Worm (Caenorhabditis elegans) whole organism, L4 larva: ENCODE measurements around the gene amph-1.
A peak's percentile ranks its signal among the peaks of the same experiment; 100 is the strongest.

Experiments used
- D1046.2 ChIP-seq: fragments of 200-800 bp; sonication (Bioruptor generic); IDR thresholded peaks from 2 replicates; pipeline ENCODE4 v1.3.6; 2022; ENCODE audit warnings: missing genetic modification characterization, missing compliant biosample characterization
- F10B5.3 ChIP-seq: sonication (generic microtip); optimal IDR thresholded peaks from 2 replicates; lab custom pipeline; 2016; ENCODE audit warnings: mild to moderate bottlenecking, missing genetic modification characterization, missing compliant biosample characterization
- F26F4.8 ChIP-seq: fragments of 200-800 bp; sonication (Bioruptor generic); conservative IDR thresholded peaks from 2 replicates; pipeline ENCODE4 v1.3.6; 2022; ENCODE audit warnings: missing genetic modification characterization, missing compliant biosample characterization
- F49E8.2 ChIP-seq: sonication (generic microtip); optimal IDR thresholded peaks from 2 replicates; lab custom pipeline; 2016; ENCODE audit warnings: missing compliant biosample characterization, mild to moderate bottlenecking, missing genetic modification characterization, borderline replicate concordance
- T20F7.1 ChIP-seq: fragments of 200-800 bp; sonication (Bioruptor generic); optimal IDR thresholded peaks from 2 replicates; lab custom pipeline; 2018; ENCODE audit warnings: mild to moderate bottlenecking, missing genetic modification characterization, missing compliant biosample characterization
- Y48G9A.11 ChIP-seq: fragments of 200-800 bp; sonication (Bioruptor generic); IDR thresholded peaks from 2 replicates; pipeline ENCODE4 v1.3.6; 2022; ENCODE audit warnings: missing genetic modification reagents, missing genetic modification characterization, missing compliant biosample characterization
- ZK546.5 ChIP-seq, 2 experiments: sonication (generic microtip); optimal IDR thresholded peaks; 2 replicates each; lab custom pipeline; 2017; ENCODE audit warnings: missing biosample characterization in 2 of 2, missing genetic modification characterization in 2 of 2
- aha-1 ChIP-seq: fragments of 150-350 bp; peaks from one replicate; lab custom pipeline; 2014; ENCODE audit warnings: missing biosample characterization, missing genetic modification characterization
- ceh-20 ChIP-seq: fragments of 200-800 bp; sonication (Bioruptor generic); IDR thresholded peaks from 2 replicates; pipeline ENCODE4 v1.3.6; 2022; ENCODE audit warnings: missing genetic modification reagents, missing genetic modification characterization, missing compliant biosample characterization
- ces-1 ChIP-seq: fragments of 150-350 bp; sonication (generic microtip); optimal IDR thresholded peaks from 4 replicates; lab custom pipeline; 2014; ENCODE audit warnings: missing biosample characterization, missing genetic modification reagents, missing genetic modification characterization
- ctbp-1 ChIP-seq: fragments of 200-800 bp; sonication (Bioruptor generic); IDR thresholded peaks from 2 replicates; pipeline ENCODE4 v1.3.6; 2022; ENCODE audit warnings: missing genetic modification reagents, missing genetic modification characterization, missing compliant biosample characterization
- daf-16 ChIP-seq, 3 experiments: sonication (generic microtip); optimal IDR thresholded peaks; 2 replicates each; lab custom pipeline; 2016 to 2017; ENCODE audit warnings: missing genetic modification characterization in 3 of 3, missing genetic modification reagents in 3 of 3, mild to moderate bottlenecking in 2 of 3, missing compliant biosample characterization in 2 of 3, missing biosample characterization in 1 of 3, moderate library complexity in 1 of 3
- daf-8 ChIP-seq: fragments of 200-800 bp; sonication (Bioruptor generic); IDR thresholded peaks from 2 replicates; pipeline ENCODE4 v1.3.6; 2022; ENCODE audit warnings: missing genetic modification characterization, missing compliant biosample characterization
- dmd-9 ChIP-seq: fragments of 200-800 bp; sonication (Bioruptor generic); IDR thresholded peaks from 2 replicates; pipeline ENCODE4 v1.3.6; 2022; ENCODE audit warnings: missing genetic modification reagents, missing genetic modification characterization, missing compliant biosample characterization
- duxl-1 ChIP-seq: sonication (generic microtip); optimal IDR thresholded peaks from 2 replicates; lab custom pipeline; 2016; ENCODE audit warnings: mild to moderate bottlenecking, missing genetic modification characterization, moderate library complexity, missing compliant biosample characterization; ENCODE audit not compliant: poor library complexity
- dve-1 ChIP-seq: sonication (generic microtip); optimal IDR thresholded peaks from 2 replicates; lab custom pipeline; 2017; ENCODE audit warnings: antibody characterized with exemption, mild to moderate bottlenecking, missing genetic modification characterization, missing compliant biosample characterization; ENCODE audit not compliant: insufficient read depth
- fkh-10 ChIP-seq: fragments of 150-350 bp; optimal IDR thresholded peaks from 2 replicates; lab custom pipeline; 2014; ENCODE audit warnings: missing biosample characterization, missing genetic modification reagents, missing genetic modification characterization
- hif-1 ChIP-seq, 2 experiments: sonication (generic microtip); optimal IDR thresholded peaks; 2 replicates each; lab custom pipeline; 2016 to 2017; ENCODE audit warnings: missing compliant biosample characterization in 2 of 2, missing genetic modification characterization in 2 of 2, missing genetic modification reagents in 2 of 2, missing genotype in 2 of 2, mild to moderate bottlenecking in 1 of 2
- hlh-11 ChIP-seq: fragments of 200-800 bp; sonication (Bioruptor generic); optimal IDR thresholded peaks from 2 replicates; lab custom pipeline; 2018; ENCODE audit warnings: mild to moderate bottlenecking, missing genetic modification characterization, missing compliant biosample characterization
- hlh-30 ChIP-seq: sonication (generic microtip); optimal IDR thresholded peaks from 2 replicates; lab custom pipeline; 2017; ENCODE audit warnings: antibody characterized with exemption, mild to moderate bottlenecking, missing genetic modification characterization, missing compliant biosample characterization; ENCODE audit not compliant: insufficient read depth
- hmg-1.1 ChIP-seq: fragments of 200-800 bp; sonication (Bioruptor generic); IDR thresholded peaks from 2 replicates; pipeline ENCODE4 v1.3.6; 2022; ENCODE audit warnings: missing genetic modification reagents, missing genetic modification characterization, missing compliant biosample characterization
- jun-1 ChIP-seq: fragments of 150-350 bp; optimal IDR thresholded peaks from 2 replicates; lab custom pipeline; 2014; ENCODE audit warnings: missing biosample characterization, missing genetic modification reagents, missing genetic modification characterization
- lim-7 ChIP-seq: fragments of 200-800 bp; sonication (Bioruptor generic); IDR thresholded peaks from 2 replicates; pipeline ENCODE4 v1.3.6; 2022; ENCODE audit warnings: missing genetic modification characterization, missing compliant biosample characterization
- lin-39 ChIP-seq: fragments of 150-350 bp; optimal IDR thresholded peaks from 2 replicates; lab custom pipeline; 2014; ENCODE audit warnings: missing biosample characterization, missing genetic modification reagents, missing genetic modification characterization
- lsy-2 ChIP-seq, 2 experiments: fragments of 150-350 bp in 1 of 2; sonication (generic microtip) in 1 of 2; optimal IDR thresholded peaks; 2 replicates each; lab custom pipeline; 2014 to 2017; ENCODE audit warnings: missing biosample characterization in 2 of 2, missing genetic modification characterization in 2 of 2
- mdl-1 ChIP-seq, 2 experiments: fragments of 150-350 bp in 1 of 2; sonication (generic microtip) in 1 of 2; optimal IDR thresholded peaks; 2 replicates each; lab custom pipeline; 2014 to 2017; ENCODE audit warnings: missing biosample characterization in 2 of 2, missing genetic modification characterization in 2 of 2
- mep-1 ChIP-seq: fragments of 150-350 bp; sonication (generic microtip); optimal IDR thresholded peaks from 3 replicates; lab custom pipeline; 2014; ENCODE audit warnings: missing biosample characterization, missing genetic modification characterization
- mes-2 ChIP-seq: sonication (generic microtip); optimal IDR thresholded peaks from 2 replicates; lab custom pipeline; 2016; ENCODE audit warnings: missing genotype, mild to moderate bottlenecking, missing genetic modification characterization, missing compliant biosample characterization; ENCODE audit not compliant: poor library complexity, severe bottlenecking
- mxl-3 ChIP-seq: fragments of 200-800 bp; sonication (Bioruptor generic); optimal IDR thresholded peaks from 2 replicates; lab custom pipeline; 2018; ENCODE audit warnings: mild to moderate bottlenecking, missing genetic modification characterization, missing compliant biosample characterization
- nhr-10 ChIP-seq: fragments of 150-350 bp; optimal IDR thresholded peaks from 2 replicates; lab custom pipeline; 2014; ENCODE audit warnings: missing biosample characterization, missing genetic modification characterization
- nhr-102 ChIP-seq: sonication (generic microtip); optimal IDR thresholded peaks from 2 replicates; lab custom pipeline; 2016; ENCODE audit warnings: mild to moderate bottlenecking, missing genetic modification characterization, moderate library complexity, missing compliant biosample characterization
- nhr-11 ChIP-seq: fragments of 150-350 bp; optimal IDR thresholded peaks from 2 replicates; lab custom pipeline; 2014; ENCODE audit warnings: missing biosample characterization, missing genetic modification characterization
- nhr-111 ChIP-seq: fragments of 200-800 bp; sonication (Bioruptor generic); optimal IDR thresholded peaks from 2 replicates; lab custom pipeline; 2018; ENCODE audit warnings: mild to moderate bottlenecking, missing genetic modification characterization, missing compliant biosample characterization
- nhr-28 ChIP-seq: fragments of 150-350 bp; optimal IDR thresholded peaks from 2 replicates; lab custom pipeline; 2014; ENCODE audit warnings: missing biosample characterization, missing genetic modification characterization
- nhr-41 ChIP-seq: fragments of 200-800 bp; sonication (Bioruptor generic); IDR thresholded peaks from 2 replicates; pipeline ENCODE4 v1.3.6; 2022; ENCODE audit warnings: missing genetic modification reagents, missing genetic modification characterization, missing compliant biosample characterization
- nhr-6 ChIP-seq: fragments of 150-350 bp; optimal IDR thresholded peaks from 2 replicates; lab custom pipeline; 2014; ENCODE audit warnings: missing biosample characterization, missing genetic modification characterization
- php-3 ChIP-seq: fragments of 200-800 bp; sonication (Bioruptor generic); IDR thresholded peaks from 2 replicates; pipeline ENCODE4 v1.3.6; 2022; ENCODE audit warnings: missing genetic modification reagents, missing genetic modification characterization, missing compliant biosample characterization
- pqm-1 ChIP-seq: sonication (generic microtip); optimal IDR thresholded peaks from 2 replicates; lab custom pipeline; 2017; ENCODE audit warnings: missing biosample characterization, missing genetic modification characterization
- rbr-2 ChIP-seq: sonication (generic microtip); optimal IDR thresholded peaks from 2 replicates; lab custom pipeline; 2016; ENCODE audit warnings: missing genotype, missing genetic modification characterization, missing compliant biosample characterization
- spr-3 ChIP-seq: fragments of 200-800 bp; sonication (Bioruptor generic); optimal IDR thresholded peaks from 2 replicates; lab custom pipeline; 2018; ENCODE audit warnings: mild to moderate bottlenecking, missing genetic modification characterization, missing compliant biosample characterization
- tag-97 ChIP-seq: fragments of 200-800 bp; sonication (Bioruptor generic); IDR thresholded peaks from 2 replicates; pipeline ENCODE4 v1.3.6; 2022; ENCODE audit warnings: missing genetic modification characterization, missing compliant biosample characterization
- unc-62 ChIP-seq, 3 experiments: fragments of 150-350 bp in 1 of 3; sonication (generic microtip); optimal IDR thresholded peaks in 2 of 3; peaks in 1 of 3; 1 replicate in 1 of 3; 2 replicates in 2 of 3; lab custom pipeline; 2014 to 2017; ENCODE audit warnings: missing biosample characterization in 3 of 3, missing genetic modification characterization in 3 of 3, missing genetic modification reagents in 3 of 3, missing genotype in 1 of 3
- zfp-3 ChIP-seq: fragments of 200-800 bp; sonication (Bioruptor generic); conservative IDR thresholded peaks from 2 replicates; pipeline ENCODE4 v1.3.6; 2022; ENCODE audit warnings: missing genetic modification reagents, missing genetic modification characterization, missing compliant biosample characterization
- ztf-7 ChIP-seq: fragments of 150-350 bp; optimal IDR thresholded peaks from 2 replicates; lab custom pipeline; 2014; ENCODE audit warnings: missing biosample characterization, missing genetic modification characterization

The amph-1 gene

DNA sequence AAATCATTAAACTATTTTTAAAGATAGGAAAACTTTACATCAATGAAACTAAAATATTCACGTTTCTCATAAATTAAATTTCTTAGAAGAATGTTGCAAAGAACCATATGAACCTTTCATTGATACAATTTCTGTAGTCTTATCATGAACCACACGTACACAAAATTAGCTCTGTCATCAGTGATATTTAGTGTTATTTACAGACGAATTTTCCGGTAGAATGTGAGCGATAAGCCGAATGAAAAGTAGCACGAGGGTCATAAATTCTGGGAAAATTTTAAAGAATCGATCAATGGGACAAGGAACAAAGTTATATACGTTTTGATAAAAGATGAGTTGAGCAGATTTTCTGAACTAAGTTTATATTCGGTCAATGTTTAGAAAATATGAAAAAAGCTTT is 28.9 kb upstream of the amph-1 start (continued):
- no peak for TF ChIP-seq fkh-10 (GFP tag; lab: Kevin White, UChicago)
- TF ChIP-seq lsy-2 (tag; optimal IDR thresholded peaks at IDR 0.05; lab: Kevin White, UChicago), result no peak
- no peak for TF ChIP-seq ceh-20 (GFP tag; lab: Robert Waterston, UW)
- no peak for TF ChIP-seq nhr-41
- TF ChIP-seq tag-97 (GFP tag; lab: Robert Waterston, UW), result no peak
- TF ChIP-seq jun-1 (tag; lab: Kevin White, UChicago), result no peak
- TF ChIP-seq F26F4.8, result no peak
- peak; percentile 45 for TF ChIP-seq mep-1 (tag; lab: Kevin White, UChicago)
- no peak for TF ChIP-seq hmg-1.1 (GFP tag; lab: Robert Waterston, UW)
- no peak for TF ChIP-seq spr-3 (GFP tag; lab: Kevin White, UChicago)
- no peak for TF ChIP-seq duxl-1 (tag; lab: Kevin White, UChicago)
- no peak for TF ChIP-seq lim-7 (GFP tag; lab: Robert Waterston, UW)
- TF ChIP-seq rbr-2 (tag; lab: Kevin White, UChicago), result no peak
- no peak for TF ChIP-seq unc-62 (GFP tag; optimal IDR thresholded peaks at IDR 0.05 in 1 of 2; lab: Kevin White, UChicago)
- TF ChIP-seq unc-62 (tag; optimal IDR thresholded peaks at IDR 0.05; lab: Kevin White, UChicago), result no peak
- no peak for TF ChIP-seq nhr-111 (GFP tag; lab: Kevin White, UChicago)
- TF ChIP-seq F49E8.2 (tag; lab: Kevin White, UChicago), result no peak
- peak; percentile 23 for TF ChIP-seq nhr-102 (tag; lab: Kevin White, UChicago)
- TF ChIP-seq hlh-30, result peak; percentile 58
- TF ChIP-seq Y48G9A.11 (GFP tag; lab: Robert Waterston, UW), result no peak
- TF ChIP-seq lin-39 (tag; lab: Kevin White, UChicago), result no peak
- no peak for TF ChIP-seq ces-1 (GFP tag; lab: Kevin White, UChicago)
- TF ChIP-seq mes-2 (tag; lab: Kevin White, UChicago), result no peak
- TF ChIP-seq pqm-1, result peak; percentile 47
- TF ChIP-seq nhr-11, result no peak
- TF ChIP-seq daf-8 (GFP tag; lab: Robert Waterston, UW), result no peak
- peak in 1 of 2 experiments; percentile 70 for TF ChIP-seq mdl-1 (tag; optimal IDR thresholded peaks at IDR 0.05; lab: Kevin White, UChicago)
- no peak for TF ChIP-seq D1046.2
- TF ChIP-seq ZK546.5 (tag; optimal IDR thresholded peaks at IDR 0.05; lab: Kevin White, UChicago), result no peak

DNA sequence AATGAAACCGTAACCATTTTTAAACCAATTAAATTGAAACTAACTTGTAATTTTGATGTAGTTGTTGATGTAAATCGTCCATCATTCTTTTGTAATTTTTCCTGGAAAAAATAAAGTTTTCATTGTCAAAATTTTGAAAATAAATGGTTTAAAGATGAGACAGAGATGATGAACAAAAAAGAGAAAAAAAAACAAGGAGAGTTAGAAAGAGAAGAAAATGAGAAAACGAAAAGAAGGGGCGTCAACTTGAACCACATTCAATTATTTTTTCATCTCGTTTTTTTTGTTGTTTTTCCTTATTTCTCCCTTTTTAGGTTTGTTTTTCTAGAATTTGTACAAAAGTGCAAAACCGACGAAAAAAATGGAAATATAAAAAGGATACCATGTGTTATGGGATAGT is 27.9 kb upstream of the amph-1 start, which contains the start of gene nhr-34:
Gene nhr-34 (minus strand): TSS at position 101 of the 400 bp plus-strand sequence.
- TF ChIP-seq nhr-6 (tag; lab: Kevin White, UChicago) (no peak), T20F7.1 (GFP tag; lab: Kevin White, UChicago) (peak; percentile 33), F26F4.8 (no peak), hif-1 (tag; optimal IDR thresholded peaks at IDR 0.05; lab: Kevin White, UChicago) (no peak), F10B5.3 (tag; lab: Kevin White, UChicago) (no peak)

DNA sequence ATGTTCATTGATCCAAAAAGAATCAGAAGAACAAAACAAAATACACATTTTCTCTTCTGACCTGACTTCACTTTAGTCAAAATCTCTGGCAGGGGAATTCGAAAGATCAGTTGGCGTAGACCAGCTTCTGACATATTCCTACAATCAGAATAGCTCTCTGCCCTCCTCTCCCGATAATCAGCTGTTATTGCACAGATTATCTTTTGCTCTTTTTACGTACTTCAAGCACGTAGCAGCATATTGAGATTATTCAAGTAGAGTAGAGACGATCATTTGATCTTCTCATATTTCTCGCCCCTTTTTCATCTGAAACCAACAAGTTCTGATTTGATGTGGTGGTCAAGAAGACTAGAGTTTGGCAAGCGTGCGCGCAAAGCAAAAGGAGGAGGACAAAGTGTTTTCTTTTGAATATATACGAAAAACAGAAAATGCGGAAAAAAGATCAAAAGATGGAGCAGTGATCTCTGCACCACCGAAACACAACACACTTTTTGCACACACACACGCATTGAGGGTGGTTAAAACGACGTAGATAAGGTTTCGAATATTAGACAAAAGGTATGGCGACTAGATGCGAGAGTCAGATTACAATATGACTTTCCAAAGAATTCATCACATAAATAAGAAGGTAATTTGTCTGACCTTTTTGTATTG is 26.1 kb upstream of the amph-1 start:
- peak; percentile 7 for TF ChIP-seq mes-2 (tag; lab: Kevin White, UChicago)
- peak in 1 of 2 experiments; percentile 22 for TF ChIP-seq mdl-1 (tag; optimal IDR thresholded peaks at IDR 0.05; lab: Kevin White, UChicago)
- TF ChIP-seq lsy-2 (tag; optimal IDR thresholded peaks at IDR 0.05; lab: Kevin White, UChicago), result no peak
- TF ChIP-seq dve-1, result peak; percentile 56
- peak; percentile 1 for TF ChIP-seq mxl-3 (GFP tag; lab: Kevin White, UChicago)
- TF ChIP-seq nhr-10, result peak; percentile 3
- no peak for TF ChIP-seq ztf-7
- no peak for TF ChIP-seq hmg-1.1 (GFP tag; lab: Robert Waterston, UW)
- TF ChIP-seq pqm-1, result peak; percentile 25
- no peak for TF ChIP-seq php-3 (GFP tag; lab: Robert Waterston, UW)
- TF ChIP-seq zfp-3 (GFP tag; lab: Robert Waterston, UW), result 0 out of 2 replicates have a peak, but pooled peaks have one; percentile 16
- 0 out of 2 replicates have a peak, but pooled peaks have one; percentile 9 for TF ChIP-seq dmd-9 (GFP tag; lab: Robert Waterston, UW)
- 0 out of 2 replicates have a peak, but pooled peaks have one; percentile 53 for TF ChIP-seq ctbp-1 (GFP tag; lab: Robert Waterston, UW)
- TF ChIP-seq mep-1 (tag; lab: Kevin White, UChicago), result peak; percentile 2
- TF ChIP-seq aha-1, result peak; percentile 77
- peak; percentile 27 for TF ChIP-seq hlh-11
- TF ChIP-seq daf-16 (GFP tag; optimal IDR thresholded peaks at IDR 0.05; lab: Kevin White, UChicago), result no peak
- peak; percentile 61 for TF ChIP-seq daf-16 (tag; optimal IDR thresholded peaks at IDR 0.05; lab: Kevin White, UChicago)
- peak in 1 of 2 experiments; percentile 94 for TF ChIP-seq unc-62 (GFP tag; optimal IDR thresholded peaks at IDR 0.05 in 1 of 2; lab: Kevin White, UChicago)
- TF ChIP-seq unc-62 (tag; optimal IDR thresholded peaks at IDR 0.05; lab: Kevin White, UChicago), result no peak
- peak; percentile 4 for TF ChIP-seq nhr-28 (tag; lab: Kevin White, UChicago)
